Worm (Caenorhabditis elegans) whole organism, midembryonic: ENCODE measurements around the gene C49F5.6.
"Not testable (repeated sequence)": the region's sequence is repeated elsewhere in the genome, so short reads cannot be mapped to it uniquely, and the experiment has no call there.

Source experiments
- T22C8.4 ChIP-seq: fragments of 200-800 bp; sonication (Bioruptor generic); IDR thresholded peaks from 2 replicates; pipeline ENCODE4 v1.3.6; 2022; ENCODE audit warnings: missing genetic modification characterization, missing compliant biosample characterization
- cog-1 ChIP-seq: sonication (generic microtip); optimal IDR thresholded peaks from 2 replicates; lab custom pipeline; 2016; ENCODE audit warnings: missing genetic modification characterization, missing compliant biosample characterization
- flt-1 ChIP-seq: fragments of 200-800 bp; sonication (Bioruptor generic); IDR thresholded peaks from 2 replicates; pipeline ENCODE4 v1.3.6; 2022; ENCODE audit warnings: missing genetic modification characterization, missing compliant biosample characterization
- klf-2 ChIP-seq: fragments of 200-800 bp; sonication (Bioruptor generic); conservative IDR thresholded peaks from 2 replicates; pipeline ENCODE4 v1.3.6; 2022; ENCODE audit warnings: missing genetic modification reagents, missing genetic modification characterization, missing compliant biosample characterization
- med-1 ChIP-seq: sonication (generic microtip); optimal IDR thresholded peaks from 2 replicates; lab custom pipeline; 2017; ENCODE audit warnings: missing genetic modification characterization, mild to moderate bottlenecking, missing compliant biosample characterization, antibody characterized with exemption, missing genetic modification reagents; ENCODE audit not compliant: insufficient read depth
- ref-1 ChIP-seq: fragments of 200-800 bp; sonication (Bioruptor generic); conservative IDR thresholded peaks from 2 replicates; pipeline ENCODE4 v1.3.6; 2022; ENCODE audit warnings: missing genetic modification reagents, missing genetic modification characterization, missing compliant biosample characterization
- tab-1 ChIP-seq: fragments of 200-800 bp; sonication (Bioruptor generic); IDR thresholded peaks from 2 replicates; pipeline ENCODE4 v1.3.6; 2022; ENCODE audit warnings: missing genetic modification characterization, missing compliant biosample characterization
- ztf-23 ChIP-seq: fragments of 200-800 bp; sonication (Bioruptor generic); IDR thresholded peaks from 2 replicates; pipeline ENCODE4 v1.3.6; 2022; ENCODE audit warnings: missing genetic modification reagents, missing genetic modification characterization, missing compliant biosample characterization
- ztf-29 ChIP-seq: fragments of 200-800 bp; sonication (Bioruptor generic); IDR thresholded peaks from 2 replicates; pipeline ENCODE4 v1.3.6; 2022; ENCODE audit warnings: missing genetic modification reagents, missing genetic modification characterization, missing compliant biosample characterization

C49F5.6 gene

DNA sequence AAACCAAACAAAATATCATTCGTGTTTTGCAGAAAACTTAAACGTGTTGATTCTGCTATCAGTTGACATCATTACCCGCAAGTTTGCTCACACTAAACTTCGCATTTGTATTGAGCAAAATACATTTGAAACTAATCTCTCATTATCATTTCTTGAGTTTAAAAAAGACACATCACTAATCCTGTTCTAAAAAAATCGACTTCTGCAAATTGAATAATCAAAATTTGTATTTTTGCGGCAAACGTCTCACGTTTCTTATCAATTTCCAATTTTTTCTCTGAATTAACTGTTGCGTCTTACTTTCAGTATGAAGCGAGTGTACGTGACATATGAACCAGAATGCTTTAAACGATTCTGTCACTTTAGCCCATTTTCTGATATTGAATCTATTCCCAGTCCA, 28.3 kb upstream of the C49F5.6 start, which contains the start of gene C49F5.8:
Gene C49F5.8, plus strand, starts transcription at position 301 of the 400 bp plus-strand sequence.
- TF ChIP-seq med-1 (GFP tag; lab: Kevin White, UChicago), result no peak
- TF ChIP-seq klf-2 (GFP tag; lab: Robert Waterston, UW), result no peak
- no peak for TF ChIP-seq ref-1 (GFP tag; lab: Robert Waterston, UW)
- TF ChIP-seq tab-1 (GFP tag; lab: Robert Waterston, UW), result no peak
- no peak for TF ChIP-seq flt-1 (GFP tag; lab: Robert Waterston, UW)
- TF ChIP-seq T22C8.4 (GFP tag; lab: Robert Waterston, UW), result no peak
- no peak for TF ChIP-seq cog-1
- TF ChIP-seq ztf-23 (GFP tag; lab: Robert Waterston, UW), result no peak
- no peak for TF ChIP-seq ztf-29 (GFP tag; lab: Robert Waterston, UW)

DNA sequence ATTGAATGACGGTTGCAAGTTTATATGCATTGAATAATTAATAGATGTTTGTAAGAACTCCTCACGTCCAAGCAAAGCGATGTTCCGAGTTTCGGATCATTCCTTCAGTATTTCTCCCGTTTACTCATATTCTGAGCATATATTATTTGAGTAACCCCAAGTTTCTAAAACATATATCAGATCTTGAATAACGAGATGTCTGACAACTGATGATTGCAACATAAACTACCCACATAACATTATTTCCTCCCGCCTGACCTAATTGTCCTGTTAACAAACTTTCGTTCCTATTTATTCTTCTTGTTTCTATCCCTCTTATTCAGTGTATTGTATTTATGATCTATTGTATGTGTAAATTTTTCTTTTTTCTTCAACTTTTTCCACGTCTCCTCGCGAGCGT, 27.0 kb upstream of the C49F5.6 start, which contains the start of gene C49F5.13:
Gene C49F5.13, plus strand, starts transcription at position 301 of the 400 bp plus-strand sequence.
- TF ChIP-seq T22C8.4 (GFP tag; lab: Robert Waterston, UW); flt-1 (GFP tag; lab: Robert Waterston, UW); med-1 (GFP tag; lab: Kevin White, UChicago): not testable (repeated sequence)

DNA sequence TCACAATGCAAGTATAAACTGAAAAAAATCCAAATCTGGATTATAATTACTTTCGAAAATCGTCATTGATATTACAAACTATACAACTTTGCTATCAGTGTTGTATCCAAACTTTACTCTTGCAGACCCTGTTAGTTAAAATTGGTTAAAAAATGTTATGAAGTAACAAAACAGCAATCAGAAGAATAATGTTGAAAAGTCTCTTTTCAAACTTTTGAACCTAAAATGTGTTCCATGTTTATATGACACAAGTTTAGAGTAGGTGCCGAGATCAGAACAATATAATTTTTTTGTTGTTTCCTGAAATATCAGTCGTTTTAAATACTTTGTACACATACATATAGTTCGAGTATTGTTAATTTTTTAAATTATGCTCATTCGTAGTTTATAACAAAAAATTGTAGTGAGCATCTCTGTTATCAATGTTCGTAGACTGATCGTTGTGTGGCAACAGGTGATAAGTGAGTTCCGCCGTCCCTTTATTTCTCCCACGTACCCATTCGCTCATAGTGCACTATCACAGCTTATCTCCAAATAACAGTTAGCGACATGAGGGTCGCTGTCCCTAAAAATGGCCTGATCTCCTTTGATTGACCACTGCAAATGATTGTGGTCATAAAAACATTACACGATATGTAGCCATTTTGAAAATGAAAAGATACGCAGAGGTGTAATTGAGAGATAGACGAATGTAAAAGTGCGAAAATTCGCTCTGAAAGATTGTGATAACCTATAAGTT, 25.9 kb upstream of the C49F5.6 start:
- no peak for TF ChIP-seq tab-1 (GFP tag; lab: Robert Waterston, UW)
- no peak for TF ChIP-seq ztf-23 (GFP tag; lab: Robert Waterston, UW)
- TF ChIP-seq ref-1 (GFP tag; lab: Robert Waterston, UW), result no peak
- no peak for TF ChIP-seq ztf-29 (GFP tag; lab: Robert Waterston, UW)
- no peak for TF ChIP-seq cog-1
- TF ChIP-seq klf-2 (GFP tag; lab: Robert Waterston, UW), result no peak
- no peak for TF ChIP-seq flt-1 (GFP tag; lab: Robert Waterston, UW)
- TF ChIP-seq T22C8.4 (GFP tag; lab: Robert Waterston, UW), result no peak
- no peak for TF ChIP-seq med-1 (GFP tag; lab: Kevin White, UChicago)

DNA sequence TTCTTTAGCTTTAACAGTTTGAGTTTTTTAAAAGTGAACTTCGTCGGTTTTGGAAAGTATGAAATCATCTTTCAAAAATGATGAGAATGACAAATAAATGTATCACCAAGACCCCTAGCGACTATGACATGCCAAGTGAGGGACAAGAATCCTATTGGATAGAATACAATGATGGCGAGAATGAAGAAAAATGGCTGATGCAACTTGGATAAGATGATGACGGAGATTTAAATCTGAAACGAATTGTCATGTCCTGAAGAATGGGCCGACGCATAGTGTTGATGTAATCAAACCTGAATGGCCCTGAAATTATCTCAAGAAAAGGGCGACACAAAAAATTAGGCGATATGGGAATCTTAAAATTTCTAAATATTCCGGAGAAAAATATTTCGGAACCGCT, 24.5 kb upstream of the C49F5.6 start:
- TF ChIP-seq T22C8.4 (GFP tag; lab: Robert Waterston, UW) (no peak), cog-1 (no peak), klf-2 (GFP tag; lab: Robert Waterston, UW) (no peak), med-1 (GFP tag; lab: Kevin White, UChicago) (no peak), flt-1 (GFP tag; lab: Robert Waterston, UW) (no peak), ztf-23 (GFP tag; lab: Robert Waterston, UW) (no peak), tab-1 (GFP tag; lab: Robert Waterston, UW) (no peak), ref-1 (GFP tag; lab: Robert Waterston, UW) (no peak), ztf-29 (GFP tag; lab: Robert Waterston, UW) (no peak)

DNA sequence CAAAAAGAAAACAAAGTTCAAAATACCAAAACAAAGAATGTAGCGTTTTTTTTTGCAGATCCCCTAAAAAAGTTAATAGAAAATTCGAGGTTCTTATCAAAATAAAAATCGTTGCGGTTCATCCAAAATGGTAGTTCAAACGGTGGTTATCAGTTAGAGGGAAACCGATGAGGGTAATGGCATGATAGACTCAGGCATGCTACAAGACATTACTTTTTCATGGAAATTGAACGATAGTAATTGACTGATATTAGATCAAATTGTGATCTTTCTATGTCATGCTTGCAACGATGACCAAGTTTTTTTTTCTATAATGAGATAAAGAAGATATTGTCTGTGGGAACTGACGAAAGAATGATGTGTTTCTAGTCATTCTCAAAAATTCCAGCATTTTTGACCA, 23.6 kb upstream of the C49F5.6 start:
- TF ChIP-seq ref-1 (GFP tag; lab: Robert Waterston, UW) (no peak), flt-1 (GFP tag; lab: Robert Waterston, UW) (no peak), ztf-23 (GFP tag; lab: Robert Waterston, UW) (no peak), med-1 (GFP tag; lab: Kevin White, UChicago) (no peak), cog-1 (no peak), T22C8.4 (GFP tag; lab: Robert Waterston, UW) (no peak), ztf-29 (GFP tag; lab: Robert Waterston, UW) (no peak), klf-2 (GFP tag; lab: Robert Waterston, UW) (no peak), tab-1 (GFP tag; lab: Robert Waterston, UW) (no peak)

DNA sequence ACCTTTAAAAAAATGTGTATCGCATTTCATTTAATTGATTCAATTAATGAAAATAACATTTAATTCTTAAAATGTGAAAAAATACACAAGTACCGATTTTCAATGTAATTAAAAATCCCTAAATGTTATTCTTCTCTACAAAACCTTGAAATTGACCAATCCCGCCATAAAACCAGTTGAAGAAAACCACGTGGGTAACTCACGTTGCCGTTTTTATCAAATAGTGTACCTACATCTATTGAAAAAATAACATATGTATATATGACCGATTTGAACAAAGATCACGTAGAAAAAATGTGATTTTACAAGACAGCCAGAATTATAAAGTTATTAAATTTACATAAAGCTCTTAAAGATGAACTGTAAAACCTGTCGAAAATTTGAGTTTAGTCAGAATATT, 23.0 kb upstream of the C49F5.6 start:
- TF ChIP-seq flt-1 (GFP tag; lab: Robert Waterston, UW) (no peak), cog-1 (no peak), klf-2 (GFP tag; lab: Robert Waterston, UW) (no peak), ref-1 (GFP tag; lab: Robert Waterston, UW) (no peak), med-1 (GFP tag; lab: Kevin White, UChicago) (no peak), ztf-29 (GFP tag; lab: Robert Waterston, UW) (no peak), ztf-23 (GFP tag; lab: Robert Waterston, UW) (no peak), tab-1 (GFP tag; lab: Robert Waterston, UW) (no peak), T22C8.4 (GFP tag; lab: Robert Waterston, UW) (no peak)

DNA sequence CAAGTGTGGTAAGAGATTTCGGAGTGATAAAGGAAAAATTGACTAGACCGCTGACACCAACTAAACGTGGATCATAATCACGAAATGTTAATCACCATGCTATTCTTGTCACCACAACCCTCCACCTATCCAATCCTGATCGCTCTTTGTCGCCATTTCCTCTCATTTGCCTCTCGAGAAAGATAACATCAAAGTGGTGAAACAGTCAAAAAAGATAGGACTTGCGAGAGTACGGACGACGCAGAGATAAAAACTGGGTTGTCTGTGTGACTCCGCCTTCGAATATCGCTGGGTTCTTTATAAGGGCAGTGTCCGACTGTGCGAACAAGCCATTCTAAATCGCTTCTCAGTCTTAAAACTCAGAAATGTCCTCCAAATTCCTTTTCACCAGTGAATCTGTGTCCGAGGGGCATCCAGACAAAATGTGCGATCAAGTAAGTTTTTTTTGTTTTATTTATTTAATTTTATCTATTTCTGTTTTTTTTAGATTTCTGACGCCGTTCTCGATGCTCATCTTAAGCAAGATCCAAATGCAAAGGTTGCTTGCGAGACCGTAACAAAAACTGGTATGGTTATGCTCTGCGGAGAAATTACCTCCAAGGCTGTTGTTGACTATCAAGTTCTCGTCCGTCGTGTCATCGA, 22.3 kb upstream of the C49F5.6 start, which contains the start of gene sams-1:
Gene sams-1, plus strand, starts transcription at position 300 of the 642 bp plus-strand sequence.
- TF ChIP-seq ztf-29 (GFP tag; lab: Robert Waterston, UW), result no peak
- no peak for TF ChIP-seq ref-1 (GFP tag; lab: Robert Waterston, UW)
- no peak for TF ChIP-seq med-1 (GFP tag; lab: Kevin White, UChicago)
- no peak for TF ChIP-seq T22C8.4 (GFP tag; lab: Robert Waterston, UW)
- TF ChIP-seq flt-1 (GFP tag; lab: Robert Waterston, UW), result no peak
- no peak for TF ChIP-seq ztf-23 (GFP tag; lab: Robert Waterston, UW)
- no peak for TF ChIP-seq tab-1 (GFP tag; lab: Robert Waterston, UW)
- TF ChIP-seq cog-1, result no peak
- no peak for TF ChIP-seq klf-2 (GFP tag; lab: Robert Waterston, UW)

DNA sequence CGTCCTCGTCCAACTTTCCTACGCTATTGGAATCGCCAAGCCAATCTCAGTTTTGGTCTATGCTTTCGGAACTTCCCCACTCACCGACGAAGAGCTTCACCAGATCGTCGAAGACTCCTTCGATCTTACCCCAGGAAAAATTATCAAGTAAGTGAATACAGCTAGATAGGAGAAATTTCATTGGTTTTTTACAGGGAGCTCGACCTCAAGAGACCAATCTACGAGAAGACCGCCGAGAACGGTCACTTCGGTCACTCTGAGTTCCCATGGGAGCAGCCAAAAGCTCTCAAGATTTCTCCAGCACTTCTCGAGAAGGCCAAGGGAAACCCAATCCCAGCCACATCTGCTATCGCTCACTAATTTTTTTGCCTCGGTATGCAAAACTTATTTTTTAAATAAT, 21.1 kb upstream of the C49F5.6 start:
- no peak for TF ChIP-seq T22C8.4 (GFP tag; lab: Robert Waterston, UW)
- TF ChIP-seq ztf-23 (GFP tag; lab: Robert Waterston, UW), result no peak
- TF ChIP-seq klf-2 (GFP tag; lab: Robert Waterston, UW), result no peak
- no peak for TF ChIP-seq ztf-29 (GFP tag; lab: Robert Waterston, UW)
- TF ChIP-seq flt-1 (GFP tag; lab: Robert Waterston, UW), result no peak
- no peak for TF ChIP-seq tab-1 (GFP tag; lab: Robert Waterston, UW)
- no peak for TF ChIP-seq ref-1 (GFP tag; lab: Robert Waterston, UW)
- TF ChIP-seq med-1 (GFP tag; lab: Kevin White, UChicago), result no peak
- TF ChIP-seq cog-1, result no peak
